Worm (Caenorhabditis elegans): ENCODE results near the gene oac-58.

DNA sequence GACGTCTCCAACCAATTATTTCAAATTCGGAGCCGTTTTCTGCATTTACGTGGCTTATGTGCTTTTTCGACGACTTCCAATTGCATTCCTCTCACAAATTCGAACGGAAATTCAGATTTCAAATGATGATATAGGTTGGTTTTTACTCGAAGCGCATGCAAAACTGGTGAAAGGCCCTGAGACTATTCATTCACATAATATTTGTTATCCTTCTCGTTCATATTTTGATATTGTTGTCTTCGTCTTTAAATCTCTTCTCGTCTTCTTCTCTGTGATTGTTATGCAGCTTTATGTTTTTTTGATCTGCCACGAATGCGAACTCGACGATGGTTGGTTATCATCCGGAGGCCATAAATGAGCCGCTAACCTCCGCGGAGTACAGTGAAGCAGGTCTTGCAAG, 28.6 kb downstream of the oac-58 start, which contains the start of gene hpo-12:
- TF ChIP-seq ama-1 (optimal IDR thresholded peaks at IDR 0.05) (no peak), tbx-11 (GFP tag; IDR thresholded peaks at IDR 0.05) (no peak)

All from whole organism, early embryonic.